Worm (Caenorhabditis elegans): ENCODE data around the gene T11F9.22.

The T11F9.22 gene

DNA sequence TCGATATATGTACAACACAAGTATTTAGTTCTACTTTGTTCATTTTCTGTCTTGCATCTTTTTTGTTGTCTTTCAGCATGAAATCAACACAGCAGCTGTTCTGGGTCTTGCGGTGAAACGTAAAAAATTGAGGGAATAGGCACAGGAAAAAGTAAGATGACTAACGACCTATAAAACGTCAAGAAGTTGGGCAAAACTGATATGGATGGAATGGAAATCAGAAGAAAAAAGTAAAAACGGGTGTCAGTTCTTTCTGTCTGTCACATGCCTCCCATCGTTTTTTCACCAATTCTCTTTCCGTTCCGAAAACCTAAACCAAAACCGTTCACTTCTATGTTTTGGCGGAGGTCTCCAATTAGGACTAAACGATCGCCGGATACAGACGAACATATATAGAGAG, 21.5 kb downstream of the T11F9.22 start:
- TF ChIP-seq hlh-1 (tag; optimal IDR thresholded peaks at IDR 0.05) (no peak), mep-1 (tag; optimal IDR thresholded peaks at IDR 0.05) (no peak), nhr-76 (tag; optimal IDR thresholded peaks at IDR 0.05) (no peak), nhr-12 (tag; optimal IDR thresholded peaks at IDR 0.05) (no peak), nhr-237 (tag; optimal IDR thresholded peaks at IDR 0.05) (no peak), ceh-83 (GFP tag; optimal IDR thresholded peaks at IDR 0.05) (no peak), elt-1 (tag; optimal IDR thresholded peaks at IDR 0.05; ENCODE audit: borderline replicate concordance, insufficient read depth) (no peak), ham-2 (GFP tag; optimal IDR thresholded peaks at IDR 0.05) (no peak), ceh-39 (tag; optimal IDR thresholded peaks at IDR 0.05) (no peak), drap-1 (GFP tag; optimal IDR thresholded peaks at IDR 0.05) (no peak), tbx-8 (GFP tag; optimal IDR thresholded peaks at IDR 0.05) (no peak), unc-62 (GFP tag; optimal IDR thresholded peaks at IDR 0.05) (no peak), nhr-2 (tag; optimal IDR thresholded peaks at IDR 0.05) (no peak), cnd-1 (tag; optimal IDR thresholded peaks at IDR 0.05) (no peak), flh-1 (GFP tag; optimal IDR thresholded peaks at IDR 0.05) (no peak), ces-1 (GFP tag; optimal IDR thresholded peaks at IDR 0.05) (no peak), bed-3 (GFP tag; optimal IDR thresholded peaks at IDR 0.05) (no peak), sem-2 (GFP tag; optimal IDR thresholded peaks at IDR 0.05) (no peak)

ce11 chrV:11503081-11503751, 23.7 kb downstream of the T11F9.22 start, which contains the start of gene C55A6.12:
Gene C55A6.12 (minus strand): TSS chrV:11503131.
- TF ChIP-seq elt-3 (tag; optimal IDR thresholded peaks at IDR 0.05) (no peak), tbx-8 (GFP tag; optimal IDR thresholded peaks at IDR 0.05) (no peak), mls-2 (tag; optimal IDR thresholded peaks at IDR 0.05) (no peak), nhr-76 (tag; optimal IDR thresholded peaks at IDR 0.05) (no peak), sptf-1 (tag; optimal IDR thresholded peaks at IDR 0.05) (no peak), unc-39 (tag; optimal IDR thresholded peaks at IDR 0.05) (no peak), ces-1 (GFP tag; optimal IDR thresholded peaks at IDR 0.05) (no peak), blmp-1 (tag; optimal IDR thresholded peaks at IDR 0.05) (no peak), mep-1 (tag; optimal IDR thresholded peaks at IDR 0.05) (no peak), lsy-2 (tag; optimal IDR thresholded peaks at IDR 0.05) (no peak)

- TF ChIP-seq lsy-2 (tag; optimal IDR thresholded peaks at IDR 0.05) (peak; percentile 31), nhr-237 (tag; optimal IDR thresholded peaks at IDR 0.05) (peak; percentile 10), cnd-1 (tag; optimal IDR thresholded peaks at IDR 0.05) (peak; percentile 25), lin-13 (tag; optimal IDR thresholded peaks at IDR 0.05) (peak; percentile 12), drap-1 (GFP tag; optimal IDR thresholded peaks at IDR 0.05) (peak; percentile 43), ces-1 (GFP tag; optimal IDR thresholded peaks at IDR 0.05) (peak; percentile 68), hlh-1 (tag; optimal IDR thresholded peaks at IDR 0.05) (peak; percentile 1), sptf-1 (tag; optimal IDR thresholded peaks at IDR 0.05) (peak; percentile 41), M03D4.4 (tag; optimal IDR thresholded peaks at IDR 0.05) (peak; percentile 1), mep-1 (tag; optimal IDR thresholded peaks at IDR 0.05) (peak; percentile 36)
Observed at ce11 chrV:11504853-11505397, 25.4 kb downstream of the T11F9.22 start, which contains the start of the genes C55A6.1 and C55A6.10. Gene C55A6.1 (minus strand): TSS chrV:11504968. Gene C55A6.10 (plus strand): TSS chrV:11505347.

DNA sequence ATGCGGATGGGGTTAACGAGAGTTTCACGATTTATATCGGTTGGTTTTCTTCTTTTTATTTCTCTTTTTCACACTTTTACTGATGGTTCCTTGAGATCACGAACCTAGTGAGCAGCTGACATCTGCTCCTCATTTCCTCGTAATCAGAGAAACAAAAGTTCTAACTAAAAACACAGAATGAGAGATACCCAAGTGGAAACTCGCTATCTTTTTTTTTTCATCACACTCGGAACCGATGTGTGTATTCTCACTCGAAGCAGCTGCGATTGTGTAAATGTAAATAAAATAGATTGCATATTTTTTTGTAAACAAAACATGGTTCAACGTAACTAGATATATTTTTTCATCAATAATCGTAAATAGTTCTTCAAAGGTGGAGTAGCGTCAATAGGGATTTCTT, 26.8 kb downstream of the T11F9.22 start:
- peak; percentile 82 for TF ChIP-seq hlh-1 (tag; optimal IDR thresholded peaks at IDR 0.05)
- peak; percentile 55 for TF ChIP-seq unc-120 (tag; optimal IDR thresholded peaks at IDR 0.05; ENCODE audit: poor library complexity, severe bottlenecking)
- TF ChIP-seq lin-32 (GFP tag; optimal IDR thresholded peaks at IDR 0.05): no peak

DNA sequence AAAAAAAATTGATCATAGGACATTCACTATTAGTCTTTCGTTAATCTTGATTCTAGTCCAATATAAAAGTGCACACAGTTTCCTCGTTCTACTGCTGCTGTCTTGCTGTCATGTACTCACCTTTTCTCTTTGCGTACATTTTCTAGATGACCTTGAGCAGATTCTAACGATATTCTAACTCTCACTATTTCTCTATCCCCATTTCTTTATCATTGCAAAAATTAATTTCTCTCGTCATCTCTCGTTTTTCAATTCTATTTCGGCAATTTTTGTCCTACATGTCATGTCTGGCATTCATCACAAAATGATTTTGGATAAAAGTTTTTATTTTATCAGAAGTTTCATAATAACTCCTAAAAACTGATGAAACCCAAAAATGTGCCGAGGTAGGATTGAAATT, 29.3 kb downstream of the T11F9.22 start, which contains the start of gene ttll-5:
Gene ttll-5, plus strand, starts transcription at position 288 of the 400 bp plus-strand sequence.
- no peak for TF ChIP-seq nhr-2 (tag; optimal IDR thresholded peaks at IDR 0.05)
- no peak for TF ChIP-seq lin-32 (GFP tag; optimal IDR thresholded peaks at IDR 0.05)
- TF ChIP-seq mep-1 (tag; optimal IDR thresholded peaks at IDR 0.05): no peak
- TF ChIP-seq ceh-39 (tag; optimal IDR thresholded peaks at IDR 0.05): no peak
- TF ChIP-seq zip-8 (tag; optimal IDR thresholded peaks at IDR 0.05): no peak
- TF ChIP-seq elt-3 (tag; optimal IDR thresholded peaks at IDR 0.05): no peak
- TF ChIP-seq ztf-11 (tag; optimal IDR thresholded peaks at IDR 0.05): no peak
- no peak for TF ChIP-seq flh-1 (GFP tag; optimal IDR thresholded peaks at IDR 0.05)
- no peak for TF ChIP-seq unc-120 (tag; optimal IDR thresholded peaks at IDR 0.05; ENCODE audit: poor library complexity, severe bottlenecking)
- TF ChIP-seq nhr-12 (tag; optimal IDR thresholded peaks at IDR 0.05): no peak
- TF ChIP-seq blmp-1 (tag; optimal IDR thresholded peaks at IDR 0.05): no peak
- no peak for TF ChIP-seq pha-4 (tag; optimal IDR thresholded peaks at IDR 0.05)
- TF ChIP-seq unc-39 (tag; optimal IDR thresholded peaks at IDR 0.05): no peak
- no peak for TF ChIP-seq nhr-237 (tag; optimal IDR thresholded peaks at IDR 0.05)
- TF ChIP-seq elt-1 (tag; optimal IDR thresholded peaks at IDR 0.05; ENCODE audit: borderline replicate concordance, insufficient read depth): no peak
- no peak for TF ChIP-seq nhr-28 (tag; optimal IDR thresholded peaks at IDR 0.05)
- TF ChIP-seq cnd-1 (tag; optimal IDR thresholded peaks at IDR 0.05): no peak
- TF ChIP-seq ham-2 (GFP tag; optimal IDR thresholded peaks at IDR 0.05): no peak
- TF ChIP-seq bed-3 (GFP tag; optimal IDR thresholded peaks at IDR 0.05): no peak

Data from whole organism, mixed stage, embryonic.